Worm (Caenorhabditis elegans) whole organism, midembryonic: ENCODE data around the gene che-12.

ENCODE experiments used
- cog-1 ChIP-seq: sonication (generic microtip); optimal IDR thresholded peaks from 2 replicates; lab custom pipeline; 2016; ENCODE audit warnings: missing genetic modification characterization, missing compliant biosample characterization
- flt-1 ChIP-seq: fragments of 200-800 bp; sonication (Bioruptor generic); IDR thresholded peaks from 2 replicates; pipeline ENCODE4 v1.3.6; 2022; ENCODE audit warnings: missing genetic modification characterization, missing compliant biosample characterization
- ref-1 ChIP-seq: fragments of 200-800 bp; sonication (Bioruptor generic); conservative IDR thresholded peaks from 2 replicates; pipeline ENCODE4 v1.3.6; 2022; ENCODE audit warnings: missing genetic modification reagents, missing genetic modification characterization, missing compliant biosample characterization
- tab-1 ChIP-seq: fragments of 200-800 bp; sonication (Bioruptor generic); IDR thresholded peaks from 2 replicates; pipeline ENCODE4 v1.3.6; 2022; ENCODE audit warnings: missing genetic modification characterization, missing compliant biosample characterization
- ztf-23 ChIP-seq: fragments of 200-800 bp; sonication (Bioruptor generic); IDR thresholded peaks from 2 replicates; pipeline ENCODE4 v1.3.6; 2022; ENCODE audit warnings: missing genetic modification reagents, missing genetic modification characterization, missing compliant biosample characterization
- ztf-29 ChIP-seq: fragments of 200-800 bp; sonication (Bioruptor generic); IDR thresholded peaks from 2 replicates; pipeline ENCODE4 v1.3.6; 2022; ENCODE audit warnings: missing genetic modification reagents, missing genetic modification characterization, missing compliant biosample characterization

- TF ChIP-seq tab-1 (GFP tag; lab: Robert Waterston, UW) = no peak
- no peak for TF ChIP-seq ref-1 (GFP tag; lab: Robert Waterston, UW)
- no peak for TF ChIP-seq flt-1 (GFP tag; lab: Robert Waterston, UW)
- no peak for TF ChIP-seq cog-1 (tag; lab: Kevin White, UChicago)
- TF ChIP-seq ztf-23 (GFP tag; lab: Robert Waterston, UW) = no peak
- TF ChIP-seq ztf-29 (GFP tag; lab: Robert Waterston, UW) = no peak
These were observed 31.6 kb downstream of the che-12 start, which contains the start of gene Y22F5A.11 for ce11 chrV:10275619-10276018.
